Worm (Caenorhabditis elegans) whole organism, early embryonic: Measurements from ENCODE around the gene bli-5.

Experiments used
- B0310.2 ChIP-seq: sonication (generic microtip); optimal IDR thresholded peaks from 2 replicates; lab custom pipeline; 2016; ENCODE audit warnings: mild to moderate bottlenecking, missing genetic modification characterization, missing compliant biosample characterization
- F13C5.2 ChIP-seq: sonication (generic microtip); optimal IDR thresholded peaks from 2 replicates; lab custom pipeline; 2017; ENCODE audit warnings: mild to moderate bottlenecking, missing genetic modification characterization, inconsistent platforms, missing compliant biosample characterization
- aly-1 ChIP-seq: sonication (generic microtip); optimal IDR thresholded peaks from 2 replicates; lab custom pipeline; 2016; ENCODE audit warnings: missing genetic modification characterization, missing compliant biosample characterization
- ama-1 ChIP-seq: fragments of 150-350 bp; optimal IDR thresholded peaks from 2 replicates; lab custom pipeline; 2014
- ceh-13 ChIP-seq: fragments of 200-800 bp; sonication (Bioruptor generic); optimal IDR thresholded peaks from 2 replicates; lab custom pipeline; 2018; ENCODE audit warnings: mild to moderate bottlenecking, missing genetic modification characterization, missing compliant biosample characterization
- ceh-36 ChIP-seq: sonication (generic microtip); optimal IDR thresholded peaks from 2 replicates; lab custom pipeline; 2016; ENCODE audit warnings: missing genetic modification characterization, inconsistent platforms, missing compliant biosample characterization
- ets-7 ChIP-seq: sonication (generic microtip); optimal IDR thresholded peaks from 2 replicates; lab custom pipeline; 2016; ENCODE audit warnings: missing genotype, missing genetic modification characterization, missing compliant biosample characterization
- flt-1 ChIP-seq: fragments of 200-800 bp; sonication (Bioruptor generic); IDR thresholded peaks from 2 replicates; pipeline ENCODE4 v1.3.6; 2022; ENCODE audit warnings: missing genetic modification characterization, missing compliant biosample characterization
- hmbx-1 ChIP-seq: sonication (generic microtip); optimal IDR thresholded peaks from 2 replicates; lab custom pipeline; 2016; ENCODE audit warnings: mild to moderate bottlenecking, missing genetic modification characterization, missing compliant biosample characterization
- hmg-4 ChIP-seq: fragments of 200-800 bp; sonication (Bioruptor generic); optimal IDR thresholded peaks from 2 replicates; lab custom pipeline; 2018; ENCODE audit warnings: mild to moderate bottlenecking, missing genetic modification characterization, missing compliant biosample characterization
- hnd-1 ChIP-seq: sonication (generic microtip); optimal IDR thresholded peaks from 2 replicates; lab custom pipeline; 2016; ENCODE audit warnings: missing genetic modification characterization, missing compliant biosample characterization
- pes-1 ChIP-seq: fragments of 200-800 bp; sonication (Bioruptor generic); IDR thresholded peaks from 2 replicates; pipeline ENCODE4 v1.3.6; 2022; ENCODE audit warnings: missing genetic modification reagents, missing genetic modification characterization, missing compliant biosample characterization
- scrt-1 ChIP-seq: fragments of 200-800 bp; sonication (Bioruptor generic); IDR thresholded peaks from 2 replicates; pipeline ENCODE4 v1.3.6; 2022; ENCODE audit warnings: missing genetic modification characterization, missing compliant biosample characterization
- sea-1 ChIP-seq: fragments of 200-800 bp; sonication (Bioruptor generic); conservative IDR thresholded peaks from 2 replicates; pipeline ENCODE4 v1.3.6; 2022; ENCODE audit warnings: missing genetic modification characterization, missing compliant biosample characterization
- tbx-11 ChIP-seq: fragments of 200-800 bp; sonication (Bioruptor generic); IDR thresholded peaks from 2 replicates; pipeline ENCODE4 v1.3.6; 2022; ENCODE audit warnings: missing genetic modification characterization, missing compliant biosample characterization
- tbx-37 ChIP-seq: fragments of 200-800 bp; sonication (Bioruptor generic); conservative IDR thresholded peaks from 2 replicates; pipeline ENCODE4 v1.3.6; 2022; ENCODE audit warnings: missing genetic modification reagents, missing genetic modification characterization, missing compliant biosample characterization
- tra-4 ChIP-seq: sonication (generic microtip); optimal IDR thresholded peaks from 2 replicates; lab custom pipeline; 2017; ENCODE audit warnings: missing genetic modification characterization, missing compliant biosample characterization

Gene bli-5

DNA sequence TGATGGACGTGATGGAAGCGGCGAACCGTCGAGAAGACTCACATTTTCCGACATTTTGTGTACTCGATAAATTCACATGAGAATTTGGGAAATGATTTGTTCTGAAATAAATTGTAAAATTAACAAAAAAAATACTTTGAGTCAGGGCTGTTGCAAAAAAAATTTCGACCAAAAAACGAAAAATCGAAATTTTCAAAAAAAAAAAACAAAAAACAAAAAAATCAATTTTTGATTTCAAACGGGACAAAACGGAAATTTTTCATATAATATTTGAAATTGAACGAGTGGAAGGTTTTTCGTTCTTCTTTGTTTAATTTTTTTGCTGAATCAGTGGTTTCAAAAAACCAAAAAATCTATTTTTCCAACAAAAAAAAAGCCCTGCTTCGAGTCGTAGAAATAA, 25.6 kb upstream of the bli-5 start, which contains the start of gene cua-1:
cua-1 (minus strand) TSS at position 101 of the 400 bp plus-strand sequence.
- TF ChIP-seq F13C5.2 (tag; lab: Kevin White, UChicago), result no peak
- TF ChIP-seq ceh-13 (GFP tag; lab: Kevin White, UChicago), result no peak
- no peak for TF ChIP-seq B0310.2 (tag; lab: Kevin White, UChicago)
- TF ChIP-seq hmg-4 (GFP tag; lab: Kevin White, UChicago), result no peak
- no peak for TF ChIP-seq aly-1 (tag; lab: Kevin White, UChicago)
- no peak for TF ChIP-seq ama-1 (lab: Kevin White, UChicago)
- no peak for TF ChIP-seq pes-1
- TF ChIP-seq tbx-11 (GFP tag; lab: Robert Waterston, UW), result no peak
- no peak for TF ChIP-seq ets-7 (tag; lab: Kevin White, UChicago)
- TF ChIP-seq hmbx-1 (tag; lab: Kevin White, UChicago), result no peak
- TF ChIP-seq tbx-37 (GFP tag; lab: Robert Waterston, UW), result no peak
- no peak for TF ChIP-seq hnd-1 (tag; lab: Kevin White, UChicago)
- TF ChIP-seq flt-1 (GFP tag; lab: Robert Waterston, UW), result no peak
- no peak for TF ChIP-seq tra-4
- TF ChIP-seq ceh-36 (tag; lab: Kevin White, UChicago), result no peak

DNA sequence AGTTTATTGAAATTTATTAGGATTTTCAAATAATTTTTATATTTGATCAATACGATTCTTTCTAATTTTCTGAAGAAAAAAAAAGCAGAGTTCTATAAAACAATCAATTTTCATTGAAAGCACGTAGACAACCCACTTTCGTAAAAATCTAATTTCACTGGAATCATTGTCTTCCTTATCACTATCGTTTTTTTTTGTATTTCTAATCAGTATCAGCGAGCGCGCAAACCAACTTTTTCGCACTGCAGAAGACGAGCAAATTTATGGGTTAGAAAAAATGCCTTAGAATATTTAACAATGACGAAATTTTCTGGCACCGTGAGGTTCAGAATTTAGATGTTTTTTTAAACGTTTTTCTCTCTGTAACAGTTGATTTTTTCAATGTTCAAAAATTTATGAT, 23.3 kb upstream of the bli-5 start:
- no peak for TF ChIP-seq F13C5.2 (tag; lab: Kevin White, UChicago)
- no peak for TF ChIP-seq ceh-13 (GFP tag; lab: Kevin White, UChicago)
- TF ChIP-seq aly-1 (tag; lab: Kevin White, UChicago), result no peak
- no peak for TF ChIP-seq flt-1 (GFP tag; lab: Robert Waterston, UW)
- TF ChIP-seq B0310.2 (tag; lab: Kevin White, UChicago), result no peak
- no peak for TF ChIP-seq hnd-1 (tag; lab: Kevin White, UChicago)

DNA sequence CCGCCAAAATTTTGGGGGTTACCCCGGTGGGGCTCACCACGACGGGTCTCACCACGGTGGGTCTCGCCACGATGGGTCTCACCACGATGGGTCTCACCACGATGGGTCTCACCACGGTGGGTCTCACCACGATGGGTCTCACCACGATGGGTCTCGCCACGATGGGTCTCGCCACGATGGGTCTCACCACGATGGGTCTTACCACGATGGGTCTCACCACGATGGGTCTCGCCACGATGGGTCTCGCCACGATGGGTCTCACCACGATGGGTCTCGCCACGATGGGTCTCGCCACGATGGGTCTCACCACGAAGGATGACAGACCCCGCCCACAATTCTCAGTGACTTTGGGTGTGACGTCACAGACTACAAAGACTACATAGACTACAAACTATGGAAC, 18.7 kb upstream of the bli-5 start:
- 0 out of 2 replicates have a peak, but pooled peaks have one; percentile 32 for TF ChIP-seq tbx-37 (GFP tag; lab: Robert Waterston, UW)

DNA sequence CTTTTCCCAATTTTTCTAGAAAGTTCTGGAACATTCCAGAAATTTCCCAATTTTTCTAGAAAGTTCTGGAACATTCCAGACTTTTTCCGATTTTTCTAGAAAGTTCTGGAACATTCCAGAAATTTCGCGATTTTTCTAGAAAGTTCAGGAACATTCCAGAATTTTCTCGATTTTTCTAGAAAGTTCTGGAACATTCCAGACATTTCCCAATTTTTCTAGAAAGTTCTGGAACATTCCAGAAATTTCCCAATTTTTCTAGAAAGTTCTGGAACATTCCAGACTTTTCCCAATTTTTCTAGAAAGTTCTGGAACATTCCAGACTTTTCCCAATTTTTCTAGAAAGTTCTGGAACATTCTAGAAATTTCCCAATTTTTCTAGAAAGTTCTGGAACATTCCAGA, 17.9 kb upstream of the bli-5 start:
- TF ChIP-seq pes-1 (peak; percentile 39; the same call in 1 of the 2 replicates), tbx-11 (GFP tag; lab: Robert Waterston, UW) (peak; percentile 25; the same call in 1 of the 2 replicates)

DNA sequence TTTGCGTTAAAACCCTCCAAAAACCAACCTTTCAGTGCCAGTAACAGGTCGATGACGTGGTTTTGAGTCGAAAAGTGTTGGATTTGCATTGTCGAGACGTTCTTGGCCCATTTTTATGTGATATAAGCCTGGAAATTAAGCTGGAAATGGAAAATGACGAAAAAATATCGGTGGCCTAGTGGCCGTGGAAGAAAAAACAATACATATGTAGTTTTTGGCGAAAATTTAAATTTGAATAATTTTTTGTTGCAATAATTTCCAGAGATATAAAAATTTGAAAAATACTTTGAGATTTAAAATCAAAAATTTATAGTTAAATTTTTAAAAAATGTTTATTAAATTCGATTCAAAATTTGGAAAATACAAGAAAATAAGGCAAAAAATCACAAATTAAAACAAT, 9.8 kb upstream of the bli-5 start, which contains the start of gene ciao-2B:
ciao-2B (minus strand) TSS at position 130 of the 400 bp plus-strand sequence.
- peak; percentile 35; the same call in 1 of the 2 replicates for TF ChIP-seq tbx-37 (GFP tag; lab: Robert Waterston, UW)
- TF ChIP-seq ceh-13 (GFP tag; lab: Kevin White, UChicago), result no peak

DNA sequence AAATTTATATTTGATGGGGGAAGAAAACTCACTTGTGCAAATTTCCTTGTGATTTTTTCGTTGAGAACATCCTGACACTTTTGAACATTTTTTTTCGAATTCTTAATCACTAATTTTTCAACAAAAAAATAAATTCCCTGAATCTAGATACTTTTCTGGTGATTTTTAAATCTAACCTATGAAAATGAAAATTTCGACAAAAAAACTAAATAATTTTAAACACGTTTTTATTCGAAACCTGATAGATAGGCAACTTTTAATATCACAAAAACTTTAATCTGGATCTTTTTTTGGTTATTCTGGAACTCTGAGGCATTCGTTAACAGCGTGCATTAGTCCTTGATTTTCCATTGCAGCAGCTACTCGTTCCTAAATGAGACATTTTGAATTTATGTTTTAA, 7.3 kb upstream of the bli-5 start, which contains the start of gene F45G2.9:
F45G2.9 (minus strand) TSS at position 101 of the 400 bp plus-strand sequence.
- no peak for TF ChIP-seq ceh-13 (GFP tag; lab: Kevin White, UChicago)
- TF ChIP-seq B0310.2 (tag; lab: Kevin White, UChicago), result no peak
- no peak for TF ChIP-seq ets-7 (tag; lab: Kevin White, UChicago)
- TF ChIP-seq F13C5.2 (tag; lab: Kevin White, UChicago), result no peak
- no peak for TF ChIP-seq ama-1 (lab: Kevin White, UChicago)
- no peak for TF ChIP-seq hnd-1 (tag; lab: Kevin White, UChicago)
- no peak for TF ChIP-seq hmbx-1 (tag; lab: Kevin White, UChicago)
- no peak for TF ChIP-seq hmg-4 (GFP tag; lab: Kevin White, UChicago)
- no peak for TF ChIP-seq pes-1
- no peak for TF ChIP-seq sea-1 (GFP tag; lab: Robert Waterston, UW)
- TF ChIP-seq aly-1 (tag; lab: Kevin White, UChicago), result no peak
- no peak for TF ChIP-seq tbx-11 (GFP tag; lab: Robert Waterston, UW)
- TF ChIP-seq flt-1 (GFP tag; lab: Robert Waterston, UW), result no peak
- no peak for TF ChIP-seq tra-4

DNA sequence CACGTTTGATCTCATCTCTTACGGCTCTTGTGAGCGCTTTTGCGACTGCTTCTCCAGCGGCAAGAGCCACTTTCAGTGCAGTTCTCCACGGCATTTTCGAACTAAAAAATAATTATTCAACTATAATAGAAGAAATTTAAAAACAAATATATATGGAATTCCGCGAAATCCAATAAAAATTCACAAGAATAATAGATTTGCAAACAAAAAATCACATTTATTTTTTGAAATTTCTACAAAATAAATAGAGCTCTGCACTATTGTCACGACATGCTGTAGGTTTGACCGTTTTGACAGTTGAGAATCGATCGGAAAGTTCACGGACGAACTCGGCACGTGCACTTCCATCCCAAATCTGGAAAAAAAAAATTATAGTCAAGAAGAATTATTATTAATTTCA, 6.0 kb upstream of the bli-5 start, which contains the start of gene F45G2.8:
F45G2.8 (minus strand) TSS at position 101 of the 400 bp plus-strand sequence.
- TF ChIP-seq F13C5.2 (tag; lab: Kevin White, UChicago), result no peak
- TF ChIP-seq tra-4, result no peak

DNA sequence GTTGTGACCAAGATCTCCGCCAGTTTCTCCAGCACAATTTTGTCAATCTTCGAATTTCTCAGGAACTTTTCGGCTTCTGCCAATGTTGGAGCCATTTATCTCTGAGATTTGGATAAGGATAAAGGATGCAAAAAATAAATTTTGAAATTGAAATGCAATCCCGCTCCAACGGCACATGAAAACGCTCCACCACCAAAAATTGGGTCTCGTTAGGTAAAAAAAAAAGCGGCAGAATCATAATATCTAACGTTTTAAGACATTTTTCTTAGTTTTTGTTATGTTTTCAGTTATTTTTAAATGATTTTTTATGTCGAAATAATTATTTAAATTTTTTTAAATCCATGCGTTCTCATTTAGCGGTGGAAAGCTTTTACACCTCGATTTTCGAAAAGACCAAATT, 4.8 kb upstream of the bli-5 start, which contains the start of gene F45G2.7:
F45G2.7 (minus strand) TSS at position 101 of the 400 bp plus-strand sequence.
- TF ChIP-seq hmbx-1 (tag; lab: Kevin White, UChicago), result no peak
- TF ChIP-seq tbx-37 (GFP tag; lab: Robert Waterston, UW), result no peak
- TF ChIP-seq pes-1, result no peak

DNA sequence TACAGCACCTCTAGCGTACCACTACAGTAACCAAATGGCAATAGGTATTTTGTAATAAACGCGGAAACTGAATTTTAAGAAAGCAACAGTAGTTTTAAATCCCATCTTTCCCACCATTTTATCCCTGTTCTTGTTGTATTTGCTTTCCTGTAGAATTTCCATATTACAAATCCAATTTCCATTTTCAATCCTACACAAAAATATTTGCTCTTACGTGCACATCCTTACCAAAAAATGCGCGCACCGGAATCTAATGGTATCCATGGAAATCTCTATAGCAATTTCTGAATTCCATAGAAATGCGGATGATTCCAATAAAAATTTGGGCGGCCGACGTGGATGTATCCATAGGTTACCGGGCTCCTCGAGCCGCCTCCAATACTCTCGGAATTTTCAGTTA, 594 bp upstream of the bli-5 start, which contains the start of gene trf-1:
trf-1 (plus strand) TSS at position 301 of the 400 bp plus-strand sequence.
- no peak for TF ChIP-seq tbx-37 (GFP tag; lab: Robert Waterston, UW)
- TF ChIP-seq ets-7 (tag; lab: Kevin White, UChicago), result no peak
- no peak for TF ChIP-seq B0310.2 (tag; lab: Kevin White, UChicago)
- TF ChIP-seq ama-1 (lab: Kevin White, UChicago), result no peak
- no peak for TF ChIP-seq tbx-11 (GFP tag; lab: Robert Waterston, UW)
- TF ChIP-seq tra-4, result no peak
- TF ChIP-seq ceh-13 (GFP tag; lab: Kevin White, UChicago), result no peak
- no peak for TF ChIP-seq pes-1
- no peak for TF ChIP-seq hnd-1 (tag; lab: Kevin White, UChicago)
- TF ChIP-seq aly-1 (tag; lab: Kevin White, UChicago), result no peak
- TF ChIP-seq flt-1 (GFP tag; lab: Robert Waterston, UW), result no peak
- no peak for TF ChIP-seq sea-1 (GFP tag; lab: Robert Waterston, UW)
- TF ChIP-seq hmbx-1 (tag; lab: Kevin White, UChicago), result no peak
- TF ChIP-seq scrt-1, result no peak
- TF ChIP-seq F13C5.2 (tag; lab: Kevin White, UChicago), result no peak
- TF ChIP-seq ceh-36 (tag; lab: Kevin White, UChicago), result no peak
- TF ChIP-seq hmg-4 (GFP tag; lab: Kevin White, UChicago), result no peak
